Fruit fly (Drosophila melanogaster) whole organism, embryonic: ENCODE data around the gene CG6051.

Source experiments
- Asciz ChIP-seq: fragments of 200-800 bp; sonication (Bioruptor generic); optimal IDR thresholded peaks from 2 replicates; lab custom pipeline; 2017; ENCODE audit warnings: missing biosample characterization, mild to moderate bottlenecking, missing genetic modification characterization, missing genetic modification reagents
- CG11723 ChIP-seq: fragments of 200-800 bp; sonication (Bioruptor generic); optimal IDR thresholded peaks from 2 replicates; lab custom pipeline; 2017; ENCODE audit warnings: missing biosample characterization, mild to moderate bottlenecking, missing genetic modification characterization
- CG12659 ChIP-seq: fragments of 200-800 bp; sonication (Bioruptor generic); optimal IDR thresholded peaks from 3 replicates; lab custom pipeline; 2017; ENCODE audit warnings: mild to moderate bottlenecking, missing biosample characterization, missing genetic modification reagents, missing genetic modification characterization
- CG13624 ChIP-seq: fragments of 200-800 bp; sonication (Bioruptor generic); optimal IDR thresholded peaks from 2 replicates; lab custom pipeline; 2016; ENCODE audit warnings: missing biosample characterization, missing genetic modification characterization
- CG15011 ChIP-seq: fragments of 200-800 bp; sonication (Bioruptor generic); optimal IDR thresholded peaks from 3 replicates; lab custom pipeline; 2018; ENCODE audit warnings: missing biosample characterization, mild to moderate bottlenecking, missing genetic modification characterization
- CG17612 ChIP-seq: fragments of 200-800 bp; sonication (Bioruptor generic); IDR thresholded peaks from 2 replicates; pipeline ENCODE4 v1.3.6; 2022; ENCODE audit warnings: missing biosample characterization, missing genetic modification characterization
- CG2889 ChIP-seq: fragments of 200-800 bp; sonication (Bioruptor generic); IDR thresholded peaks from 3 replicates; pipeline ENCODE4 v1.3.6; 2022; ENCODE audit warnings: missing biosample characterization, missing genetic modification characterization
- CG34376 ChIP-seq: fragments of 200-800 bp; sonication (Bioruptor generic); optimal IDR thresholded peaks from 2 replicates; lab custom pipeline; 2018; ENCODE audit warnings: missing biosample characterization, mild to moderate bottlenecking, missing genetic modification characterization
- CG4328 ChIP-seq: fragments of 200-800 bp; sonication (Bioruptor generic); optimal IDR thresholded peaks from 3 replicates; lab custom pipeline; 2017; ENCODE audit warnings: missing biosample characterization, missing genetic modification reagents, missing genetic modification characterization
- CG5180 ChIP-seq: fragments of 200-800 bp; sonication (Bioruptor generic); optimal IDR thresholded peaks from 3 replicates; lab custom pipeline; 2017; ENCODE audit warnings: missing biosample characterization, missing genetic modification characterization, mild to moderate bottlenecking, moderate library complexity, missing genetic modification reagents
- CG5953 ChIP-seq: fragments of 200-800 bp; sonication (Bioruptor generic); IDR thresholded peaks from 2 replicates; pipeline ENCODE4 v1.3.6; 2022; ENCODE audit warnings: missing biosample characterization, missing genetic modification characterization
- CG7987 ChIP-seq: fragments of 200-800 bp; sonication (Bioruptor generic); optimal IDR thresholded peaks from 2 replicates; lab custom pipeline; 2018; ENCODE audit warnings: missing biosample characterization, mild to moderate bottlenecking, missing genetic modification characterization, moderate library complexity
- CG8290 ChIP-seq, 3 experiments: fragments of 200-800 bp; sonication (Bioruptor generic); optimal IDR thresholded peaks; 2 replicates each; lab custom pipeline; 2016 to 2019; ENCODE audit warnings: missing biosample characterization in 3 of 3, missing genetic modification characterization in 3 of 3, mild to moderate bottlenecking in 2 of 3, moderate library complexity in 1 of 3
- CG8388 ChIP-seq: fragments of 200-800 bp; sonication (Bioruptor generic); optimal IDR thresholded peaks from 2 replicates; lab custom pipeline; 2019; ENCODE audit warnings: missing biosample characterization, mild to moderate bottlenecking, missing genetic modification characterization, moderate library complexity
- CG9437 ChIP-seq: fragments of 200-800 bp; sonication (Bioruptor generic); optimal IDR thresholded peaks from 2 replicates; lab custom pipeline; 2018; ENCODE audit warnings: missing biosample characterization, mild to moderate bottlenecking, missing genetic modification characterization
- CHES-1-like ChIP-seq: fragments of 200-800 bp; sonication (Bioruptor generic); optimal IDR thresholded peaks from 2 replicates; lab custom pipeline; 2016; ENCODE audit warnings: missing biosample characterization, missing genetic modification characterization
- Dbx ChIP-seq: fragments of 200-800 bp; sonication (Bioruptor generic); IDR thresholded peaks from 3 replicates; pipeline ENCODE4 v1.3.6; 2022; ENCODE audit warnings: missing biosample characterization, missing genetic modification characterization
- Dip3 ChIP-seq: fragments of 200-800 bp; sonication (Bioruptor generic); optimal IDR thresholded peaks from 3 replicates; lab custom pipeline; 2016; ENCODE audit warnings: missing biosample characterization, missing genetic modification characterization
- Ets97D ChIP-seq: fragments of 200-800 bp; sonication (Bioruptor generic); optimal IDR thresholded peaks from 3 replicates; lab custom pipeline; 2016; ENCODE audit warnings: missing biosample characterization, missing genetic modification characterization
- H15 ChIP-seq: fragments of 200-800 bp; sonication (Bioruptor generic); IDR thresholded peaks from 3 replicates; pipeline ENCODE4 v1.3.6; 2022; ENCODE audit warnings: missing biosample characterization, missing genetic modification characterization
- HmgD ChIP-seq: fragments of 200-800 bp; sonication (Bioruptor generic); optimal IDR thresholded peaks from 3 replicates; lab custom pipeline; 2016; ENCODE audit warnings: missing biosample characterization, missing genetic modification characterization
- Kr ChIP-seq: fragments of 200-800 bp; sonication (Bioruptor generic); optimal IDR thresholded peaks from 2 replicates; lab custom pipeline; 2017; ENCODE audit warnings: missing biosample characterization, mild to moderate bottlenecking, missing genetic modification characterization
- MBD-R2 ChIP-seq: fragments of 200-800 bp; sonication (Bioruptor generic); IDR thresholded peaks from 2 replicates; pipeline ENCODE4 v1.3.6; 2022; ENCODE audit warnings: missing biosample characterization, missing genetic modification characterization
- Myb ChIP-seq: fragments of 200-800 bp; sonication (Bioruptor generic); optimal IDR thresholded peaks from 2 replicates; lab custom pipeline; 2016; ENCODE audit warnings: missing biosample characterization, missing genetic modification characterization
- Oaz ChIP-seq: fragments of 200-800 bp; sonication (Bioruptor generic); IDR thresholded peaks from 2 replicates; pipeline ENCODE4 v1.3.6; 2022; ENCODE audit warnings: missing biosample characterization, missing genetic modification characterization
- Optix ChIP-seq: fragments of 200-800 bp; sonication (Bioruptor generic); IDR thresholded peaks from 3 replicates; pipeline ENCODE4 v1.3.6; 2022; ENCODE audit warnings: missing biosample characterization, missing genetic modification characterization
- PHDP ChIP-seq: fragments of 200-800 bp; sonication (Bioruptor generic); optimal IDR thresholded peaks from 3 replicates; lab custom pipeline; 2018; ENCODE audit warnings: missing biosample characterization, mild to moderate bottlenecking, missing genetic modification characterization, moderate library complexity
- Scr ChIP-seq: fragments of 200-800 bp; sonication (Bioruptor generic); IDR thresholded peaks from 2 replicates; pipeline ENCODE4 v1.3.6; 2022; ENCODE audit warnings: missing biosample characterization, missing genetic modification characterization; ENCODE audit not compliant: partially characterized antibody
- ara ChIP-seq: fragments of 200-800 bp; sonication (Bioruptor generic); IDR thresholded peaks from 2 replicates; pipeline ENCODE4 v1.3.6; 2022; ENCODE audit warnings: missing biosample characterization, missing genetic modification characterization
- bab2 ChIP-seq: fragments of 200-800 bp; sonication (Bioruptor generic); optimal IDR thresholded peaks from 2 replicates; lab custom pipeline; 2016; ENCODE audit warnings: missing biosample characterization, missing genetic modification characterization
- dimm ChIP-seq: fragments of 200-800 bp; sonication (Bioruptor generic); IDR thresholded peaks from 2 replicates; pipeline ENCODE4 v1.3.6; 2022; ENCODE audit warnings: missing biosample characterization, missing genetic modification characterization
- fd64A ChIP-seq: fragments of 200-800 bp; sonication (Bioruptor generic); optimal IDR thresholded peaks from 3 replicates; lab custom pipeline; 2018; ENCODE audit warnings: missing biosample characterization, mild to moderate bottlenecking, missing genetic modification characterization
- gfzf ChIP-seq: fragments of 200-800 bp; sonication (Bioruptor generic); optimal IDR thresholded peaks from 2 replicates; lab custom pipeline; 2016; ENCODE audit warnings: missing biosample characterization, mild to moderate bottlenecking, missing genetic modification characterization, moderate library complexity
- hkb ChIP-seq, 2 experiments: fragments of 200-800 bp in 1 of 2; fragments of >200 bp in 1 of 2; sonication (Bioruptor generic) in 1 of 2; IDR thresholded peaks in 1 of 2; optimal IDR thresholded peaks in 1 of 2; 2 replicates each; pipeline versions ENCODE4 v1.3.6 to Lab custom; 2017 to 2022; ENCODE audit warnings: missing biosample characterization in 1 of 2, missing genetic modification characterization in 1 of 2
- jigr1 ChIP-seq: fragments of 200-800 bp; sonication (Bioruptor generic); IDR thresholded peaks from 3 replicates; pipeline ENCODE4 v1.3.6; 2022; ENCODE audit warnings: missing biosample characterization, missing genetic modification characterization
- lola ChIP-seq, 3 experiments: fragments of >200 bp in 2 of 3; fragments of 200-800 bp in 1 of 3; sonication (Bioruptor generic) in 1 of 3; optimal IDR thresholded peaks; 2 replicates each; lab custom pipeline; 2017 to 2019; ENCODE audit warnings: missing biosample characterization in 3 of 3, missing genetic modification characterization in 3 of 3, mild to moderate bottlenecking in 1 of 3, moderate library complexity in 1 of 3
- oc ChIP-seq: fragments of 200-800 bp; sonication (Bioruptor generic); optimal IDR thresholded peaks from 2 replicates; lab custom pipeline; 2018; ENCODE audit warnings: missing biosample characterization, mild to moderate bottlenecking, missing genetic modification characterization, moderate library complexity
- pb ChIP-seq: fragments of 200-800 bp; sonication (Bioruptor generic); optimal IDR thresholded peaks from 3 replicates; lab custom pipeline; 2016; ENCODE audit warnings: missing biosample characterization, missing genetic modification characterization
- peb ChIP-seq: fragments of 200-800 bp; sonication (Bioruptor generic); IDR thresholded peaks from 2 replicates; pipeline ENCODE4 v1.3.6; 2022; ENCODE audit warnings: missing biosample characterization, missing genetic modification characterization
- repo ChIP-seq: fragments of 200-800 bp; sonication (Bioruptor generic); optimal IDR thresholded peaks from 2 replicates; lab custom pipeline; 2016; ENCODE audit warnings: missing biosample characterization, missing genetic modification characterization
- schlank ChIP-seq: fragments of 200-800 bp; sonication (Bioruptor generic); optimal IDR thresholded peaks from 2 replicates; lab custom pipeline; 2018; ENCODE audit warnings: missing biosample characterization, mild to moderate bottlenecking, missing genetic modification characterization
- sens ChIP-seq: fragments of 200-800 bp; sonication (Bioruptor generic); peaks from one replicate; lab custom pipeline; 2016; ENCODE audit warnings: missing biosample characterization, missing genetic modification characterization
- sim ChIP-seq: fragments of 200-800 bp; sonication (Bioruptor generic); IDR thresholded peaks from 2 replicates; pipeline ENCODE4 v1.3.6; 2022; ENCODE audit warnings: missing biosample characterization, missing genetic modification characterization
- sqz ChIP-seq: fragments of 200-800 bp; sonication (Bioruptor generic); optimal IDR thresholded peaks from 3 replicates; lab custom pipeline; 2018; ENCODE audit warnings: missing biosample characterization, mild to moderate bottlenecking, missing genetic modification characterization
- tap ChIP-seq: fragments of 200-800 bp; optimal IDR thresholded peaks from 3 replicates; lab custom pipeline; 2019; ENCODE audit warnings: missing biosample characterization, mild to moderate bottlenecking, missing genetic modification characterization, moderate library complexity
- tgo ChIP-seq: fragments of 200-800 bp; sonication (Bioruptor generic); IDR thresholded peaks from 3 replicates; pipeline ENCODE4 v1.3.6; 2022; ENCODE audit warnings: missing biosample characterization, missing genetic modification characterization
- tio ChIP-seq: fragments of 200-800 bp; sonication (Bioruptor generic); optimal IDR thresholded peaks from 2 replicates; lab custom pipeline; 2017; ENCODE audit warnings: missing biosample characterization, missing genetic modification characterization, inconsistent platforms
- zen ChIP-seq: fragments of 200-800 bp; sonication (Bioruptor generic); optimal IDR thresholded peaks from 3 replicates; lab custom pipeline; 2018; ENCODE audit warnings: missing biosample characterization, mild to moderate bottlenecking, missing genetic modification characterization, moderate library complexity
- zen2 ChIP-seq: fragments of 200-800 bp; sonication (Bioruptor generic); IDR thresholded peaks from 3 replicates; pipeline ENCODE4 v1.3.6; 2022; ENCODE audit warnings: missing biosample characterization, missing genetic modification characterization; ENCODE audit not compliant: partially characterized antibody
- zfh1 ChIP-seq: fragments of 200-800 bp; sonication (Bioruptor generic); IDR thresholded peaks from 3 replicates; pipeline ENCODE4 v1.3.6; 2022; ENCODE audit warnings: missing biosample characterization, missing genetic modification characterization

The CG6051 gene

DNA sequence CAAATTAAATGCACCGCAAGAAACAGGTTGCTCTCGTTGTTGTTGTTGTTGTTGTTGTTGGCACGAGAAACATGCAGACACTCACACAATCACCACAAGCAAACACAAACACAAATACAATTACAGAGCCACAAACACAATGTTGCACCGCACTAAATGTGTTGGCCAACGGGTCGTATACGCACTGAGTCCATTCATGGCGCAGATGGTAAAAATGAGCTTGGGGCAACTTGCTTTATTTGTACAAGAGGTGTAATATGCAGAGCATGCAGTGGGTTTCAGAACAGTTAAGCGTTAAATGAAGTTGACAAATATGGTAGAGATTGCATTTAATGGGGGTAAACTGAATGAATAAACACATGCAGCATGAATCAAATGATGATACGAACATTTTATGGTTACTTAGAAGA lies 12.9 kb downstream of the CG6051 start (continued):
- TF ChIP-seq CG8388 (peak; percentile 6), HmgD (GFP tag; lab: Kevin White, UChicago) (no peak), MBD-R2 (no peak), sqz (GFP tag; lab: Kevin White, UChicago) (peak; percentile 56), gfzf (GFP tag; lab: Kevin White, UChicago) (no peak), fd64A (peak; percentile 71), Myb (GFP tag; lab: Kevin White, UChicago) (no peak), schlank (no peak), Kr (no peak), zen (peak; percentile 5), lola (GFP tag; optimal IDR thresholded peaks at IDR 0.05; lab: Kevin White, UChicago) (peak in 1 of 3 experiments; percentile 31), pb (GFP tag; lab: Kevin White, UChicago) (no peak), sens (peak; percentile 90), Oaz (GFP tag; lab: Robert Waterston, UW) (no peak), tgo (GFP tag; lab: Robert Waterston, UW) (no peak), zfh1 (GFP tag; lab: Robert Waterston, UW) (0 out of 3 replicates have a peak, but pooled peaks have one; percentile 50), Optix (no peak), CG11723 (GFP tag; lab: Kevin White, UChicago) (peak; percentile 67), hkb (optimal IDR thresholded peaks at IDR 0.05; lab: Kevin White, UChicago) (no peak), hkb (GFP tag; IDR thresholded peaks at IDR 0.05; lab: Robert Waterston, UW) (peak; percentile 43; the same call in 1 of the 2 replicates), zen2 (no peak), repo (GFP tag; lab: Kevin White, UChicago) (no peak), CG15011 (GFP tag; lab: Kevin White, UChicago) (no peak), CG13624 (no peak), CG5953 (GFP tag; lab: Robert Waterston, UW) (peak; percentile 57), CG12659 (GFP tag; lab: Kevin White, UChicago) (peak; percentile 11), sim (GFP tag; lab: Robert Waterston, UW) (no peak), jigr1 (GFP tag; lab: Robert Waterston, UW) (no peak), CG8290 (GFP tag; optimal IDR thresholded peaks at IDR 0.05; lab: Kevin White, UChicago) (peak; percentile 26), CG8290 (tag; optimal IDR thresholded peaks at IDR 0.05; lab: Kevin White, UChicago) (peak; percentile 25 to 38), tap (tag; lab: Kevin White, UChicago) (no peak), CG4328 (GFP tag; lab: Kevin White, UChicago) (peak; percentile 38), CG17612 (GFP tag; lab: Robert Waterston, UW) (no peak), PHDP (tag; lab: Kevin White, UChicago) (peak; percentile 30), CHES-1-like (GFP tag; lab: Kevin White, UChicago) (no peak), oc (peak; percentile 62), tio (GFP tag; lab: Kevin White, UChicago) (no peak), Scr (GFP tag; lab: Robert Waterston, UW) (no peak), Dbx (GFP tag; lab: Robert Waterston, UW) (no peak), H15 (no peak), CG7987 (GFP tag; lab: Kevin White, UChicago) (peak; percentile 18), CG34376 (no peak), CG5180 (GFP tag; lab: Kevin White, UChicago) (peak; percentile 80), ara (GFP tag; lab: Robert Waterston, UW) (peak; percentile 54; the same call in 1 of the 2 replicates), CG9437 (no peak), Ets97D (GFP tag; lab: Kevin White, UChicago) (no peak), bab2 (GFP tag; lab: Kevin White, UChicago) (peak; percentile 16), peb (GFP tag; lab: Robert Waterston, UW) (no peak), Dip3 (GFP tag; lab: Kevin White, UChicago) (no peak), dimm (GFP tag; lab: Robert Waterston, UW) (no peak), Asciz (GFP tag; lab: Kevin White, UChicago) (peak; percentile 81), CG2889 (GFP tag; lab: Robert Waterston, UW) (no peak)
